Worm (Caenorhabditis elegans) whole organism, young adult: ENCODE measurements around the gene sdz-1.

ENCODE experiments used
- F49E8.2 ChIP-seq: sonication (generic microtip); optimal IDR thresholded peaks from 3 replicates; lab custom pipeline; 2017; ENCODE audit warnings: missing genetic modification characterization, mild to moderate bottlenecking, missing compliant biosample characterization, antibody characterized with exemption, moderate library complexity; ENCODE audit not compliant: insufficient read depth
- egl-18 ChIP-seq: fragments of 200-800 bp; sonication (Bioruptor generic); IDR thresholded peaks from 2 replicates; pipeline ENCODE4 v1.3.6; 2022; ENCODE audit warnings: missing genetic modification reagents, missing genetic modification characterization, missing compliant biosample characterization
- lag-1 ChIP-seq: fragments of 200-800 bp; sonication (Bioruptor generic); IDR thresholded peaks from 2 replicates; pipeline ENCODE4 v1.3.6; 2022; ENCODE audit warnings: missing genetic modification reagents, missing genetic modification characterization, missing compliant biosample characterization
- nfya-2 ChIP-seq: fragments of 200-800 bp; sonication (Bioruptor generic); IDR thresholded peaks from 2 replicates; pipeline ENCODE4 v1.3.6; 2022; ENCODE audit warnings: missing genetic modification reagents, missing genetic modification characterization, missing compliant biosample characterization

DNA sequence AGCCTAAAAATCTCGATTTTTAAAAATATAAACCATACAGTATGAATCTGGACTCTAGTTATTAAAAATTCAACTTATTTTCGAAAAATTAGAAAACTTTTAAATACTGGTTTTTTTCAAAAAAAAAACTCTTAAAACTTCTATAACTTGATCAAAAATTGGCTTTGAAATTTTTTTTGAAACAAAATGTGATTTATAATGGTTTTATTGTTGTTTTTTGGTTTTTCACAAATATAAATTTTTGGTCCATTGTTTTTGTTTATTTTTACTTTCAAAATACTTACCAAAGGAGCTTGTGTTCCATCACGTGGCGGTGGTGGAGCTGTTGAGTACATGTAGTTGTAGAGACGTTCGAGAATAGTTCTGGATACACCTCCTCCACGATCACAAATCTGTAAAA, 38.1 kb upstream of the sdz-1 start:
- no peak for TF ChIP-seq nfya-2 (GFP tag; lab: Robert Waterston, UW)
- TF ChIP-seq lag-1 (GFP tag; lab: Robert Waterston, UW) = no peak
- TF ChIP-seq F49E8.2 (tag; lab: Kevin White, UChicago) = no peak
- no peak for TF ChIP-seq egl-18 (GFP tag; lab: Robert Waterston, UW)
